Fruit fly (Drosophila melanogaster) whole organism, prepupa: ENCODE results near the gene Rab10.

Source experiments
- Blimp-1 ChIP-seq: fragments of 200-800 bp; sonication (Bioruptor generic); optimal IDR thresholded peaks from 3 replicates; lab custom pipeline; 2017; ENCODE audit warnings: missing biosample characterization, missing genetic modification characterization, mild to moderate bottlenecking, moderate library complexity, missing genetic modification reagents
- CG10631 ChIP-seq: fragments of 200-800 bp; sonication (Bioruptor generic); optimal IDR thresholded peaks from 2 replicates; lab custom pipeline; 2016; ENCODE audit warnings: missing biosample characterization, missing genetic modification characterization
- CG10669 ChIP-seq: fragments of 200-800 bp; sonication (Bioruptor generic); optimal IDR thresholded peaks from 3 replicates; lab custom pipeline; 2018; ENCODE audit warnings: missing biosample characterization, mild to moderate bottlenecking, missing genetic modification characterization, moderate library complexity
- CG11762 ChIP-seq: fragments of 200-800 bp; sonication (Bioruptor generic); optimal IDR thresholded peaks from 3 replicates; lab custom pipeline; 2016; ENCODE audit warnings: missing biosample characterization, missing genetic modification characterization; ENCODE audit not compliant: insufficient read depth
- CG15336 ChIP-seq: fragments of 200-800 bp; sonication (Bioruptor generic); IDR thresholded peaks from 2 replicates; pipeline ENCODE4 v1.3.6; 2022; ENCODE audit warnings: missing biosample characterization, missing genetic modification characterization
- CG1621 ChIP-seq: fragments of 200-800 bp; sonication (Bioruptor generic); optimal IDR thresholded peaks from 3 replicates; lab custom pipeline; 2018; ENCODE audit warnings: missing biosample characterization, mild to moderate bottlenecking, missing genetic modification characterization
- CG3032 ChIP-seq: fragments of 200-800 bp; optimal IDR thresholded peaks from 2 replicates; lab custom pipeline; 2019; ENCODE audit warnings: missing biosample characterization, mild to moderate bottlenecking, missing genetic modification characterization, moderate library complexity
- CG31627 ChIP-seq: fragments of 200-800 bp; sonication (Bioruptor generic); optimal IDR thresholded peaks from 3 replicates; lab custom pipeline; 2016; ENCODE audit warnings: missing biosample characterization, missing genetic modification characterization
- CG32006 ChIP-seq: fragments of 200-800 bp; sonication (Bioruptor generic); optimal IDR thresholded peaks from 3 replicates; lab custom pipeline; 2017; ENCODE audit warnings: missing biosample characterization, mild to moderate bottlenecking, missing genetic modification characterization
- CG34406 ChIP-seq: fragments of 200-800 bp; sonication (Bioruptor generic); optimal IDR thresholded peaks from 3 replicates; lab custom pipeline; 2016; ENCODE audit warnings: missing biosample characterization, missing genetic modification characterization
- CG3919 ChIP-seq: fragments of 200-800 bp; sonication (Bioruptor generic); optimal IDR thresholded peaks from 3 replicates; lab custom pipeline; 2016; ENCODE audit warnings: missing biosample characterization, missing genetic modification characterization
- CG6163 ChIP-seq: fragments of 200-800 bp; sonication (Bioruptor generic); IDR thresholded peaks from 3 replicates; pipeline ENCODE4 v1.3.6; 2022; ENCODE audit warnings: missing biosample characterization, missing genetic modification characterization
- CG6276 ChIP-seq: fragments of 200-800 bp; sonication (Bioruptor generic); optimal IDR thresholded peaks from 2 replicates; lab custom pipeline; 2017; ENCODE audit warnings: missing biosample characterization, mild to moderate bottlenecking, missing genetic modification characterization
- CG6792 ChIP-seq: fragments of 200-800 bp; sonication (Bioruptor generic); optimal IDR thresholded peaks from 3 replicates; lab custom pipeline; 2016; ENCODE audit warnings: missing biosample characterization, missing genetic modification characterization
- CG6854 ChIP-seq: fragments of 200-800 bp; sonication (Bioruptor generic); optimal IDR thresholded peaks from 2 replicates; lab custom pipeline; 2017; ENCODE audit warnings: missing biosample characterization, mild to moderate bottlenecking, missing genetic modification characterization
- CG8119 ChIP-seq: fragments of 200-800 bp; sonication (Bioruptor generic); IDR thresholded peaks from 3 replicates; pipeline ENCODE4 v1.3.6; 2022; ENCODE audit warnings: missing biosample characterization, missing genetic modification characterization
- CG8319 ChIP-seq: fragments of 200-800 bp; sonication (Bioruptor generic); optimal IDR thresholded peaks from 3 replicates; lab custom pipeline; 2016; ENCODE audit warnings: missing biosample characterization, missing genetic modification characterization
- CG8632 ChIP-seq: fragments of 200-800 bp; sonication (Bioruptor generic); optimal IDR thresholded peaks from 3 replicates; lab custom pipeline; 2016; ENCODE audit warnings: missing biosample characterization, missing genetic modification characterization
- CG9139 ChIP-seq: fragments of 200-800 bp; sonication (Bioruptor generic); optimal IDR thresholded peaks from 3 replicates; lab custom pipeline; 2017; ENCODE audit warnings: missing biosample characterization, mild to moderate bottlenecking, missing genetic modification characterization
- Eip75B ChIP-seq: fragments of 200-800 bp; sonication (Bioruptor generic); optimal IDR thresholded peaks from 3 replicates; lab custom pipeline; 2016; ENCODE audit warnings: missing biosample characterization, missing genetic modification characterization
- Eip78C ChIP-seq: fragments of 200-800 bp; sonication (Bioruptor generic); peaks from one replicate; lab custom pipeline; 2016; ENCODE audit warnings: missing biosample characterization, missing genetic modification characterization
- Ets21C ChIP-seq: fragments of 200-800 bp; sonication (Bioruptor generic); optimal IDR thresholded peaks from 3 replicates; lab custom pipeline; 2016; ENCODE audit warnings: missing biosample characterization, missing genetic modification characterization
- Ets96B ChIP-seq: fragments of 200-800 bp; optimal IDR thresholded peaks from 2 replicates; lab custom pipeline; 2019; ENCODE audit warnings: missing biosample characterization, mild to moderate bottlenecking, missing genetic modification characterization, moderate library complexity
- Hr38 ChIP-seq: sonication (Bioruptor generic); optimal IDR thresholded peaks from 2 replicates; lab custom pipeline; 2016; ENCODE audit warnings: missing biosample characterization, missing genetic modification characterization
- Hr39 ChIP-seq: fragments of 200-800 bp; sonication (Bioruptor generic); optimal IDR thresholded peaks from 2 replicates; lab custom pipeline; 2016; ENCODE audit warnings: missing biosample characterization, missing genetic modification characterization
- Hr4 ChIP-seq: fragments of 200-800 bp; sonication (Bioruptor generic); optimal IDR thresholded peaks from 3 replicates; lab custom pipeline; 2016; ENCODE audit warnings: missing biosample characterization, missing genetic modification characterization
- OdsH ChIP-seq: fragments of 200-800 bp; sonication (Bioruptor generic); optimal IDR thresholded peaks from 3 replicates; lab custom pipeline; 2016; ENCODE audit warnings: missing biosample characterization, missing genetic modification characterization
- Sox14 ChIP-seq: fragments of 200-800 bp; sonication (Bioruptor generic); optimal IDR thresholded peaks from 3 replicates; lab custom pipeline; 2016; ENCODE audit warnings: missing biosample characterization, missing genetic modification characterization
- achi ChIP-seq: fragments of 200-800 bp; sonication (Bioruptor generic); optimal IDR thresholded peaks from 3 replicates; lab custom pipeline; 2016; ENCODE audit warnings: missing biosample characterization, missing genetic modification characterization
- acj6 ChIP-seq: fragments of 200-800 bp; sonication (Bioruptor generic); optimal IDR thresholded peaks from 3 replicates; lab custom pipeline; 2016; ENCODE audit warnings: missing biosample characterization, missing genetic modification characterization
- cyc ChIP-seq: fragments of 200-800 bp; sonication (Bioruptor generic); optimal IDR thresholded peaks from 3 replicates; lab custom pipeline; 2016; ENCODE audit warnings: missing biosample characterization, missing genetic modification characterization
- dsx ChIP-seq: fragments of 200-800 bp; optimal IDR thresholded peaks from 3 replicates; lab custom pipeline; 2019; ENCODE audit warnings: missing biosample characterization, mild to moderate bottlenecking, missing genetic modification characterization, moderate library complexity; ENCODE audit not compliant: poor library complexity, severe bottlenecking
- fd59A ChIP-seq: fragments of 200-800 bp; sonication (Bioruptor generic); optimal IDR thresholded peaks from 2 replicates; lab custom pipeline; 2017; ENCODE audit warnings: missing biosample characterization, mild to moderate bottlenecking, missing genetic modification characterization, missing genetic modification reagents
- fd85E ChIP-seq: fragments of 200-800 bp; sonication (Bioruptor generic); optimal IDR thresholded peaks from 3 replicates; lab custom pipeline; 2016; ENCODE audit warnings: missing biosample characterization, missing genetic modification characterization
- fkh ChIP-seq: fragments of 200-800 bp; sonication (Bioruptor generic); optimal IDR thresholded peaks from 3 replicates; lab custom pipeline; 2017; ENCODE audit warnings: missing biosample characterization, mild to moderate bottlenecking, missing genetic modification characterization, moderate library complexity
- lz ChIP-seq: fragments of 200-800 bp; sonication (Bioruptor generic); optimal IDR thresholded peaks from 3 replicates; lab custom pipeline; 2016; ENCODE audit warnings: missing biosample characterization, missing genetic modification characterization
- net ChIP-seq: fragments of 200-800 bp; sonication (Bioruptor generic); optimal IDR thresholded peaks from 3 replicates; lab custom pipeline; 2016; ENCODE audit warnings: missing biosample characterization, missing genetic modification characterization
- pdm3 ChIP-seq: fragments of 200-800 bp; sonication (Bioruptor generic); optimal IDR thresholded peaks from 3 replicates; lab custom pipeline; 2016; ENCODE audit warnings: missing biosample characterization, missing genetic modification characterization
- spab ChIP-seq: fragments of 200-800 bp; sonication (Bioruptor generic); optimal IDR thresholded peaks from 2 replicates; lab custom pipeline; 2017; ENCODE audit warnings: missing biosample characterization, mild to moderate bottlenecking, missing genetic modification characterization, missing genetic modification reagents
- ss ChIP-seq, 2 experiments: fragments of 200-800 bp; sonication (Bioruptor generic); optimal IDR thresholded peaks; 2 replicates in 1 of 2; 3 replicates in 1 of 2; lab custom pipeline; 2017 to 2018; ENCODE audit warnings: mild to moderate bottlenecking in 2 of 2, missing biosample characterization in 2 of 2, missing genetic modification characterization in 2 of 2, moderate library complexity in 1 of 2
- svp ChIP-seq: fragments of 200-800 bp; sonication (Bioruptor generic); peaks from one replicate; lab custom pipeline; 2016; ENCODE audit warnings: missing biosample characterization, missing genetic modification characterization
- topi ChIP-seq: fragments of 200-800 bp; sonication (Bioruptor generic); optimal IDR thresholded peaks from 3 replicates; lab custom pipeline; 2016; ENCODE audit warnings: missing biosample characterization, missing genetic modification characterization
- vri ChIP-seq: fragments of 200-800 bp; sonication (Bioruptor generic); optimal IDR thresholded peaks from 3 replicates; lab custom pipeline; 2016; ENCODE audit warnings: missing biosample characterization, mild to moderate bottlenecking, missing genetic modification characterization

Gene Rab10

DNA sequence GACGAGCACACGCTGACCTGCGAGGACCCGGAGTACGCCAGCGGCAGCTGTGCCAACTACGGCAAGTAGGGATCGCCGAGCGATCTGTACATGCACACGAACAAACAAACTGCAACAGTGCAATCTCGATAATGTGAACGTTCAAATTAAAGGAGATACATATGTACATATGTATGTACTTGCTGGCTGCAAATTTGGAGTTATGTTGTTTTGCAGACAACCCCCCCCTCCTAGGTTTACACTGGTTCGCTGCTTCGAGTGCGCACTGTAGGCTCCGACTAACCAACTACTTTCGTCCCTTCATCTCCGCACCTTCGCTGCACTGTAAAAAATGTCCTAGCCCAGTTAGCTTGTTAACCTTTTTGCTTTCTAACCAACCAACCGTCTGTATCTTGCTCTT lies 3.4 kb upstream of the Rab10 start (continued):
- TF ChIP-seq CG32006 (peak; percentile 28), CG6276 (no peak), OdsH (GFP tag; lab: Kevin White, UChicago) (peak; percentile 41), Hr38 (GFP tag; lab: Kevin White, UChicago) (no peak), CG6854 (no peak), CG1621 (tag; lab: Kevin White, UChicago) (no peak), acj6 (GFP tag; lab: Kevin White, UChicago) (peak; percentile 31)
- TF ChIP-seq, all 60 proteins: peak for 26

DNA sequence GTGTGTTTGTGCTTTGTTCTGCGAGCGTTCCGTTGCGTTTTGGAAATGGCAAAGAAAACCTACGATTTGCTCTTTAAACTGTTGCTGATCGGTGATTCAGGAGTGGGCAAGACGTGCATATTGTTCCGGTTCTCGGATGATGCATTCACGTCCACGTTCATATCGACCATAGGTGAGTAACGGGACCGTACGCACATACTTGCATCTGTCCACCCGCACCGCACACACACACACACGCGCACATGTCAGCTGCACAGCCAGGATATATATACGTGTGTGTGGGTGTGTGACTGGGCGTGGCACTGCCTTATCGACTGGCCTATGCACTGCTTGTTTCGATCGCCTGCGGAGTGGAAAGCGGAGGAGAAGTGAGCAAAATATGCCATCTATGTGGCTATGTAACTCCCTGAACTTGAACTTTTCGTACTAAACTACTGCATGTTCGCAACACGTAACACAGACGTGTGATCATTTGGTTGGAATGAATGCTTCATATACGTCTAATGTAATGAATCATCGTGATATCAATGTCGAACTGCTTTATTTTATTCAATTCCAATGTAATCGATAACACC lies 535 bp downstream of the Rab10 start:
- TF ChIP-seq achi (GFP tag; lab: Kevin White, UChicago) (no peak), CG6163 (GFP tag; lab: Robert Waterston, UW) (no peak), fd59A (GFP tag; lab: Kevin White, UChicago) (no peak), pdm3 (GFP tag; lab: Kevin White, UChicago) (no peak), CG1621 (tag; lab: Kevin White, UChicago) (peak; percentile 31), CG6792 (GFP tag; lab: Kevin White, UChicago) (no peak), ss (GFP tag; optimal IDR thresholded peaks at IDR 0.05; lab: Kevin White, UChicago) (peak in 1 of 2 experiments; percentile 2), vri (GFP tag; lab: Kevin White, UChicago) (peak; percentile 43), CG8319 (GFP tag; lab: Kevin White, UChicago) (no peak), svp (GFP tag; lab: Kevin White, UChicago) (no peak), spab (GFP tag; lab: Kevin White, UChicago) (no peak), dsx (GFP tag; lab: Kevin White, UChicago) (no peak), fkh (no peak), Blimp-1 (no peak), Sox14 (peak; percentile 12), Eip78C (peak; percentile 19), CG32006 (no peak), CG3032 (tag; lab: Kevin White, UChicago) (no peak)

dm6 chrX:20255977-20256376 lies 4.8 kb downstream of the Rab10 start:
- TF ChIP-seq fkh (no peak), svp (GFP tag; lab: Kevin White, UChicago) (peak; percentile 80), CG9139 (GFP tag; lab: Kevin White, UChicago) (no peak), Hr38 (GFP tag; lab: Kevin White, UChicago) (no peak), Sox14 (peak; percentile 29), Ets21C (GFP tag; lab: Kevin White, UChicago) (no peak), vri (GFP tag; lab: Kevin White, UChicago) (peak; percentile 19), CG8632 (GFP tag; lab: Kevin White, UChicago) (no peak), CG10669 (GFP tag; lab: Kevin White, UChicago) (no peak)

dm6 chrX:20256849-20257590 lies 5.9 kb downstream of the Rab10 start, which contains the start of gene CG17065:
CG17065 (minus strand) TSS chrX:20257199.
- TF ChIP-seq lz (GFP tag; lab: Kevin White, UChicago) (peak; percentile 38), Sox14 (peak; percentile 39), CG11762 (GFP tag; lab: Kevin White, UChicago) (no peak), cyc (GFP tag; lab: Kevin White, UChicago) (no peak), Blimp-1 (no peak), fkh (peak; percentile 29), achi (GFP tag; lab: Kevin White, UChicago) (no peak), topi (GFP tag; lab: Kevin White, UChicago) (peak; percentile 16), net (GFP tag; lab: Kevin White, UChicago) (no peak), CG15336 (no peak), CG34406 (GFP tag; lab: Kevin White, UChicago) (no peak), Hr39 (GFP tag; lab: Kevin White, UChicago) (peak; percentile 31), CG6792 (GFP tag; lab: Kevin White, UChicago) (no peak), CG6854 (no peak), CG31627 (GFP tag; lab: Kevin White, UChicago) (peak; percentile 29), Ets96B (tag; lab: Kevin White, UChicago) (peak; percentile 25), CG3919 (GFP tag; lab: Kevin White, UChicago) (peak; percentile 12), CG8119 (GFP tag; lab: Robert Waterston, UW) (no peak), Eip75B (GFP tag; lab: Kevin White, UChicago) (peak; percentile 20), pdm3 (GFP tag; lab: Kevin White, UChicago) (peak; percentile 13), CG10669 (GFP tag; lab: Kevin White, UChicago) (no peak), fd85E (GFP tag; lab: Kevin White, UChicago) (no peak), CG10631 (GFP tag; lab: Kevin White, UChicago) (peak; percentile 7), Eip78C (peak; percentile 72), Hr4 (GFP tag; lab: Kevin White, UChicago) (peak; percentile 26), CG32006 (peak; percentile 25)
